Worm (Caenorhabditis elegans) whole organism, midembryonic: Measurements from ENCODE around the gene srbc-12.
"Not testable (repeated sequence)": the region's sequence is repeated elsewhere in the genome, so short reads cannot be mapped to it uniquely, and the experiment has no call there.

ENCODE experiments used
- cog-1 ChIP-seq: sonication (generic microtip); optimal IDR thresholded peaks from 2 replicates; lab custom pipeline; 2016; ENCODE audit warnings: missing genetic modification characterization, missing compliant biosample characterization
- flt-1 ChIP-seq: fragments of 200-800 bp; sonication (Bioruptor generic); IDR thresholded peaks from 2 replicates; pipeline ENCODE4 v1.3.6; 2022; ENCODE audit warnings: missing genetic modification characterization, missing compliant biosample characterization
- klf-2 ChIP-seq: fragments of 200-800 bp; sonication (Bioruptor generic); conservative IDR thresholded peaks from 2 replicates; pipeline ENCODE4 v1.3.6; 2022; ENCODE audit warnings: missing genetic modification reagents, missing genetic modification characterization, missing compliant biosample characterization
- ref-1 ChIP-seq: fragments of 200-800 bp; sonication (Bioruptor generic); conservative IDR thresholded peaks from 2 replicates; pipeline ENCODE4 v1.3.6; 2022; ENCODE audit warnings: missing genetic modification reagents, missing genetic modification characterization, missing compliant biosample characterization

- not testable (repeated sequence) for TF ChIP-seq cog-1; ref-1 (GFP tag; lab: Robert Waterston, UW); flt-1 (GFP tag; lab: Robert Waterston, UW); klf-2 (GFP tag; lab: Robert Waterston, UW)
Measured at ce11 chrV:838984-839471, 10.6 kb upstream of the srbc-12 start, which contains the start of the genes K09C6.7 and K09C6.10.
